Worm (Caenorhabditis elegans) whole organism, L4 larva: ENCODE results near the gene fbxa-63.
"Not testable (repeated sequence)": the region's sequence is repeated elsewhere in the genome, so short reads cannot be mapped to it uniquely, and the experiment has no call there.

Experiments used
- Y5F2A.4 ChIP-seq: fragments of 200-800 bp; sonication (Bioruptor generic); optimal IDR thresholded peaks from 2 replicates; lab custom pipeline; 2018; ENCODE audit warnings: mild to moderate bottlenecking, missing genetic modification characterization, missing compliant biosample characterization
- aha-1 ChIP-seq: fragments of 150-350 bp; peaks from one replicate; lab custom pipeline; 2014; ENCODE audit warnings: missing biosample characterization, missing genetic modification characterization
- ceh-20 ChIP-seq: fragments of 200-800 bp; sonication (Bioruptor generic); IDR thresholded peaks from 2 replicates; pipeline ENCODE4 v1.3.6; 2022; ENCODE audit warnings: missing genetic modification reagents, missing genetic modification characterization, missing compliant biosample characterization
- ceh-32 ChIP-seq: sonication (generic microtip); optimal IDR thresholded peaks from 2 replicates; lab custom pipeline; 2016; ENCODE audit warnings: mild to moderate bottlenecking, missing genetic modification characterization, missing compliant biosample characterization; ENCODE audit not compliant: poor library complexity
- ceh-62 ChIP-seq: sonication (generic microtip); optimal IDR thresholded peaks from 2 replicates; lab custom pipeline; 2017; ENCODE audit warnings: missing biosample characterization, missing genetic modification characterization
- ctbp-1 ChIP-seq: fragments of 200-800 bp; sonication (Bioruptor generic); IDR thresholded peaks from 2 replicates; pipeline ENCODE4 v1.3.6; 2022; ENCODE audit warnings: missing genetic modification reagents, missing genetic modification characterization, missing compliant biosample characterization
- daf-12 ChIP-seq: fragments of 150-350 bp; optimal IDR thresholded peaks from 2 replicates; lab custom pipeline; 2014; ENCODE audit warnings: missing biosample characterization, missing genetic modification reagents, missing genetic modification characterization
- daf-16 ChIP-seq, 3 experiments: sonication (generic microtip); optimal IDR thresholded peaks; 2 replicates each; lab custom pipeline; 2016 to 2017; ENCODE audit warnings: missing genetic modification characterization in 3 of 3, missing genetic modification reagents in 3 of 3, mild to moderate bottlenecking in 2 of 3, missing compliant biosample characterization in 2 of 3, missing biosample characterization in 1 of 3, moderate library complexity in 1 of 3
- daf-8 ChIP-seq: fragments of 200-800 bp; sonication (Bioruptor generic); IDR thresholded peaks from 2 replicates; pipeline ENCODE4 v1.3.6; 2022; ENCODE audit warnings: missing genetic modification characterization, missing compliant biosample characterization
- dmd-6 ChIP-seq: fragments of 200-800 bp; sonication (Bioruptor generic); IDR thresholded peaks from 2 replicates; pipeline ENCODE4 v1.3.6; 2022; ENCODE audit warnings: missing genetic modification reagents, missing genetic modification characterization, missing compliant biosample characterization
- dve-1 ChIP-seq: sonication (generic microtip); optimal IDR thresholded peaks from 2 replicates; lab custom pipeline; 2017; ENCODE audit warnings: antibody characterized with exemption, mild to moderate bottlenecking, missing genetic modification characterization, missing compliant biosample characterization; ENCODE audit not compliant: insufficient read depth
- fkh-10 ChIP-seq: fragments of 150-350 bp; optimal IDR thresholded peaks from 2 replicates; lab custom pipeline; 2014; ENCODE audit warnings: missing biosample characterization, missing genetic modification reagents, missing genetic modification characterization
- hlh-11 ChIP-seq: fragments of 200-800 bp; sonication (Bioruptor generic); optimal IDR thresholded peaks from 2 replicates; lab custom pipeline; 2018; ENCODE audit warnings: mild to moderate bottlenecking, missing genetic modification characterization, missing compliant biosample characterization
- lin-1 ChIP-seq: fragments of 200-800 bp; sonication (Bioruptor generic); IDR thresholded peaks from 2 replicates; pipeline ENCODE4 v1.3.6; 2022; ENCODE audit warnings: missing genetic modification reagents, missing genetic modification characterization, missing compliant biosample characterization
- lin-13 ChIP-seq: fragments of 150-350 bp; optimal IDR thresholded peaks from 2 replicates; lab custom pipeline; 2014; ENCODE audit warnings: missing biosample characterization, missing genetic modification reagents, missing genetic modification characterization
- lsy-2 ChIP-seq, 2 experiments: fragments of 150-350 bp in 1 of 2; sonication (generic microtip) in 1 of 2; optimal IDR thresholded peaks; 2 replicates each; lab custom pipeline; 2014 to 2017; ENCODE audit warnings: missing biosample characterization in 2 of 2, missing genetic modification characterization in 2 of 2
- mdt-29 ChIP-seq: fragments of 200-800 bp; sonication (Bioruptor generic); IDR thresholded peaks from 2 replicates; pipeline ENCODE4 v1.3.6; 2022; ENCODE audit warnings: missing genetic modification reagents, missing genetic modification characterization, missing compliant biosample characterization
- nhr-10 ChIP-seq: fragments of 150-350 bp; optimal IDR thresholded peaks from 2 replicates; lab custom pipeline; 2014; ENCODE audit warnings: missing biosample characterization, missing genetic modification characterization
- nhr-237 ChIP-seq: sonication (generic microtip); optimal IDR thresholded peaks from 2 replicates; lab custom pipeline; 2017; ENCODE audit warnings: missing biosample characterization, missing genetic modification characterization
- nhr-25 ChIP-seq: sonication (generic microtip); optimal IDR thresholded peaks from 2 replicates; lab custom pipeline; 2017; ENCODE audit warnings: missing genetic modification characterization, mild to moderate bottlenecking, missing compliant biosample characterization, antibody characterized with exemption, moderate library complexity, borderline replicate concordance; ENCODE audit not compliant: insufficient read depth
- nhr-28 ChIP-seq: fragments of 150-350 bp; optimal IDR thresholded peaks from 2 replicates; lab custom pipeline; 2014; ENCODE audit warnings: missing biosample characterization, missing genetic modification characterization
- nhr-42 ChIP-seq: fragments of 200-800 bp; sonication (Bioruptor generic); IDR thresholded peaks from 2 replicates; pipeline ENCODE4 v1.3.6; 2022; ENCODE audit warnings: missing genetic modification characterization, missing compliant biosample characterization
- pqm-1 ChIP-seq: sonication (generic microtip); optimal IDR thresholded peaks from 2 replicates; lab custom pipeline; 2017; ENCODE audit warnings: missing biosample characterization, missing genetic modification characterization
- skn-1 ChIP-seq: fragments of 150-350 bp; optimal IDR thresholded peaks from 2 replicates; lab custom pipeline; 2014; ENCODE audit warnings: missing biosample characterization, missing genetic modification characterization
- spr-3 ChIP-seq: fragments of 200-800 bp; sonication (Bioruptor generic); optimal IDR thresholded peaks from 2 replicates; lab custom pipeline; 2018; ENCODE audit warnings: mild to moderate bottlenecking, missing genetic modification characterization, missing compliant biosample characterization
- tra-1 ChIP-seq: fragments of 200-800 bp; sonication (Bioruptor generic); IDR thresholded peaks from 2 replicates; pipeline ENCODE4 v1.3.6; 2022; ENCODE audit warnings: missing genetic modification reagents, missing genetic modification characterization, missing compliant biosample characterization
- unc-130 ChIP-seq: sonication (generic microtip); optimal IDR thresholded peaks from 2 replicates; lab custom pipeline; 2016; ENCODE audit warnings: missing genetic modification reagents, missing genetic modification characterization, missing compliant biosample characterization
- unc-39 ChIP-seq: sonication (generic microtip); optimal IDR thresholded peaks from 2 replicates; lab custom pipeline; 2017; ENCODE audit warnings: missing biosample characterization, missing genetic modification characterization
- unc-62 ChIP-seq, 3 experiments: fragments of 150-350 bp in 1 of 3; sonication (generic microtip); optimal IDR thresholded peaks in 2 of 3; peaks in 1 of 3; 1 replicate in 1 of 3; 2 replicates in 2 of 3; lab custom pipeline; 2014 to 2017; ENCODE audit warnings: missing biosample characterization in 3 of 3, missing genetic modification characterization in 3 of 3, missing genetic modification reagents in 3 of 3, missing genotype in 1 of 3
- zfp-3 ChIP-seq: fragments of 200-800 bp; sonication (Bioruptor generic); conservative IDR thresholded peaks from 2 replicates; pipeline ENCODE4 v1.3.6; 2022; ENCODE audit warnings: missing genetic modification reagents, missing genetic modification characterization, missing compliant biosample characterization
- ztf-11 ChIP-seq: fragments of 150-350 bp; optimal IDR thresholded peaks from 2 replicates; lab custom pipeline; 2014; ENCODE audit warnings: missing biosample characterization, missing genetic modification characterization

fbxa-63 gene

ce11 chrIII:1249111-1249583 lies 5.8 kb downstream of the fbxa-63 start, which contains the start of the genes fbxa-76 and fbxa-77 (continued):
- TF ChIP-seq nhr-42: no peak

DNA sequence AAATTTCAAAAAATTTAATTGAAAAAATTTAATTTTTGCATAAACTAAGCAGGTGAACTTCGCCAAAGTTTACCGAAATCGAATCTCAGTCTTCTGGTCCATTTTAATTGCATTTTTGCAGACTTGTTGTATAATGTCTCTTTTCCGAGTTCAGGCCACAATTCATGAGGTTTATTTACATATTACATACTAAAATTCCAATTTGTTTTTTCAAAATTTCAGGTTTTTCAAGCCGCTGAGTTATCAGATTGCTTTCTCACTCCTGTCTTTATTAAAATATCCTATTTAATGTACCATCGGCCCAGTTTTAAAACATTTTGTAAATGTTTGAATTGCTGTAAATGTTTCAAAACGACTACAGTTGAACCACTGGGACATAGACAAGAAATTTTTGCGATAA lies 13.2 kb downstream of the fbxa-63 start, which contains the start of gene fbxa-208:
Gene fbxa-208, plus strand, starts transcription at position 301 of the 400 bp plus-strand sequence.
- TF ChIP-seq unc-39 (tag; lab: Kevin White, UChicago); skn-1 (tag; lab: Kevin White, UChicago); tra-1 (GFP tag; lab: Robert Waterston, UW): not testable (repeated sequence)

DNA sequence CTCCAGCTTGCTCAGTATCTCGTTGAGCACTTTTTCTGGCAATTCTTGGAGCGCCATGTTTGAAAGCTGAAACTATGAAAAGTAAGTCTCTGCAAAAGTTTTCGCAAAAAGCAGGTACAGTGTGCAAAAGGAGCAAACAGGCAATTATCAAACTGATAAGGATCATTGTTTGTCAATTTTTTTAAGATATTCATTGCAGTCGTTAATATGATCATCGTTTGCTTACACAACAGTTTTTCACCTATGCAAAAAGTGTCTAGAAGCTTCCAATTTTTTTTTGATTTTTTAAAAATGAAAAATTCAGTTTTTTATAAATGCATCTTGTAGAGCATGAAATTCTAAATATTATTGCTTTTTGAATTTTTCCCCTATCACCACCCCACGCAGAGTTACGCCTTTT lies 15.1 kb downstream of the fbxa-63 start, which contains the start of gene fbxa-78:
Gene fbxa-78, minus strand, starts transcription at position 101 of the 400 bp plus-strand sequence.
- not testable (repeated sequence) for TF ChIP-seq tra-1 (GFP tag; lab: Robert Waterston, UW); unc-62 (GFP tag; optimal IDR thresholded peaks at IDR 0.05 in 1 of 2; lab: Kevin White, UChicago); unc-62 (tag; optimal IDR thresholded peaks at IDR 0.05; lab: Kevin White, UChicago); spr-3 (GFP tag; lab: Kevin White, UChicago)

- not testable (repeated sequence) for TF ChIP-seq daf-12, ztf-11, nhr-237 (tag; lab: Kevin White, UChicago)
These were observed 20.4 kb downstream of the fbxa-63 start, which contains the start of gene srz-9 for ce11 chrIII:1263692-1264091. TSS of gene srz-9 (plus strand) at chrIII:1263992.

DNA sequence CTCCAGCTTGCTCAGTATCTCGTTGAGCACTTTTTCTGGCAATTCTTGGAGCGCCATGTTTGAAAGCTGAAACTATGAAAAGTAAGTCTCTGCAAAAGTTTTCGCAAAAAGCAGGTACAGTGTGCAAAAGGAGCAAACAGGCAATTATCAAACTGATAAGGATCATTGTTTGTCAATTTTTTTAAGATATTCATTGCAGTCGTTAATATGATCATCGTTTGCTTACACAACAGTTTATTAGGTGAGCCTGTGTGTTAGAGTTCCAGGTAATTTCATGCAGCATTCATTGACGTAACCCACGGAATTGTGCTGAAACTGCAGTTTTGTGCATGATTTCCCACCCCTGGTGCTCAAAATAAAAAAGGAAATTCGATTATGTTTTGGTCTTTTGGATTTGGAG lies 23.5 kb downstream of the fbxa-63 start, which contains the start of gene fbxa-151:
Gene fbxa-151, minus strand, starts transcription at position 101 of the 400 bp plus-strand sequence.
- not testable (repeated sequence) for TF ChIP-seq mdt-29 (GFP tag; lab: Robert Waterston, UW); ceh-32; unc-39 (tag; lab: Kevin White, UChicago)

DNA sequence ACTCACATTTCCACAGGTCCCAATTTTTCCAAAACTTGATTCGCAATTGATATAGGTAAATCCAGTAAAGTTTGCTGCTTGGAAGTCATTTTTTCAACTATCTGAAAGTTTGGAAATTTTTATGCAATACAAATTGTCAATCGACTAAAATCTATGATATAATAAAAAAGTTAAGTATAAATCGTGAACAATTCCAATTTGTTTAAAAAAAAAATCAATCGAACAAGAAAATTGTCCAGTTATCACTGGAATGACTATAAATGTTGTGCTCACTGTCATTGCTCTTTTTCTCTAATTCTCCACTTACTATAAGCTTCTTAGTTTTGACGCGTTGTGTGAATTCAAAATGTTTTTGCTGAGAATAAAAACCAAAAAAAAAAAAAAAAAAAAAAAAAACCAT lies 25.8 kb downstream of the fbxa-63 start, which contains the start of gene fbxa-32:
Gene fbxa-32, minus strand, starts transcription at position 101 of the 400 bp plus-strand sequence.
- peak; percentile 15 for TF ChIP-seq pqm-1 (tag; lab: Kevin White, UChicago)
- TF ChIP-seq lsy-2 (tag; optimal IDR thresholded peaks at IDR 0.05; lab: Kevin White, UChicago): no peak
- TF ChIP-seq dmd-6: 0 out of 2 replicates have a peak, but pooled peaks have one; percentile 6
- TF ChIP-seq nhr-10 (tag; lab: Kevin White, UChicago): no peak
- peak; percentile 48 for TF ChIP-seq dve-1 (tag; lab: Kevin White, UChicago)
- TF ChIP-seq daf-16 (GFP tag; optimal IDR thresholded peaks at IDR 0.05; lab: Kevin White, UChicago): no peak
- TF ChIP-seq daf-16 (tag; optimal IDR thresholded peaks at IDR 0.05; lab: Kevin White, UChicago): peak; percentile 44
- no peak for TF ChIP-seq Y5F2A.4 (GFP tag; lab: Kevin White, UChicago)
- TF ChIP-seq nhr-28 (tag; lab: Kevin White, UChicago): peak; percentile 25

ce11 chrIII:1271378-1271926 lies 28.1 kb downstream of the fbxa-63 start, which contains the start of gene fbxa-31:
TSS of gene fbxa-31 (minus strand) at chrIII:1271428.
- TF ChIP-seq daf-8 (GFP tag; lab: Robert Waterston, UW) (no peak), nhr-28 (tag; lab: Kevin White, UChicago) (peak; percentile 29), nhr-237 (tag; lab: Kevin White, UChicago) (no peak), nhr-25 (no peak), hlh-11 (tag; lab: Kevin White, UChicago) (peak; percentile 1), zfp-3 (GFP tag; lab: Robert Waterston, UW) (no peak), unc-130 (GFP tag; lab: Kevin White, UChicago) (no peak), pqm-1 (tag; lab: Kevin White, UChicago) (peak; percentile 73), ctbp-1 (GFP tag; lab: Robert Waterston, UW) (no peak), ceh-20 (GFP tag; lab: Robert Waterston, UW) (no peak), lin-13 (GFP tag; lab: Kevin White, UChicago) (no peak), daf-16 (GFP tag; optimal IDR thresholded peaks at IDR 0.05; lab: Kevin White, UChicago) (no peak), daf-16 (tag; optimal IDR thresholded peaks at IDR 0.05; lab: Kevin White, UChicago) (peak; percentile 75), lin-1 (no peak), aha-1 (tag; lab: Kevin White, UChicago) (peak; percentile 40), ceh-62 (tag; lab: Kevin White, UChicago) (no peak), ceh-32 (no peak), skn-1 (tag; lab: Kevin White, UChicago) (no peak), mdt-29 (GFP tag; lab: Robert Waterston, UW) (no peak), fkh-10 (GFP tag; lab: Kevin White, UChicago) (no peak)
